Worm (Caenorhabditis elegans) whole organism, L3 larva: ENCODE data around the gene casy-1.
A peak's percentile ranks its signal among the peaks of the same experiment; 100 is the strongest.

ENCODE experiments used
- ZK546.5 ChIP-seq: sonication (generic microtip); optimal IDR thresholded peaks from 2 replicates; lab custom pipeline; 2017; ENCODE audit warnings: missing biosample characterization, missing genetic modification characterization
- ama-1 ChIP-seq: fragments of 150-350 bp; optimal IDR thresholded peaks from 2 replicates; lab custom pipeline; 2018
- ceh-16 ChIP-seq: sonication (generic microtip); optimal IDR thresholded peaks from 2 replicates; lab custom pipeline; 2017; ENCODE audit warnings: missing biosample characterization, missing genetic modification characterization
- ceh-28 ChIP-seq: fragments of 150-350 bp; optimal IDR thresholded peaks from 2 replicates; lab custom pipeline; 2014; ENCODE audit warnings: missing biosample characterization, missing genetic modification reagents, missing genetic modification characterization
- ceh-82 ChIP-seq: fragments of 150-350 bp; optimal IDR thresholded peaks from 2 replicates; lab custom pipeline; 2014; ENCODE audit warnings: missing biosample characterization, missing genetic modification characterization
- ceh-9 ChIP-seq: sonication (generic microtip); optimal IDR thresholded peaks from 2 replicates; lab custom pipeline; 2018; ENCODE audit warnings: missing biosample characterization, missing genetic modification characterization
- daf-12 ChIP-seq: fragments of 150-350 bp; optimal IDR thresholded peaks from 2 replicates; lab custom pipeline; 2014; ENCODE audit warnings: missing biosample characterization, missing genetic modification reagents, missing genetic modification characterization
- egl-5 ChIP-seq: fragments of 150-350 bp; optimal IDR thresholded peaks from 2 replicates; lab custom pipeline; 2017; ENCODE audit warnings: missing biosample characterization, missing genetic modification reagents, missing genetic modification characterization, inconsistent platforms
- elt-2 ChIP-seq: sonication (generic microtip); optimal IDR thresholded peaks from 2 replicates; lab custom pipeline; 2016; ENCODE audit warnings: missing genetic modification reagents, mild to moderate bottlenecking, missing genetic modification characterization, missing compliant biosample characterization
- elt-3 ChIP-seq, 3 experiments: fragments of 150-350 bp in 1 of 3; sonication (generic microtip) in 2 of 3; optimal IDR thresholded peaks; 2 replicates in 2 of 3; 4 replicates in 1 of 3; lab custom pipeline; 2014 to 2017; ENCODE audit warnings: missing biosample characterization in 3 of 3, missing genetic modification characterization in 3 of 3
- eor-1 ChIP-seq, 2 experiments: fragments of 150-350 bp; optimal IDR thresholded peaks; 2 replicates each; lab custom pipeline; 2014 to 2018; ENCODE audit warnings: missing biosample characterization in 2 of 2, missing genetic modification characterization in 2 of 2
- fkh-10 ChIP-seq: sonication (generic microtip); optimal IDR thresholded peaks from 2 replicates; lab custom pipeline; 2017; ENCODE audit warnings: missing biosample characterization, missing genetic modification reagents, missing genetic modification characterization
- fos-1 ChIP-seq: fragments of 150-350 bp; optimal IDR thresholded peaks from 2 replicates; lab custom pipeline; 2014; ENCODE audit warnings: missing biosample characterization, missing genetic modification characterization
- hmg-11 ChIP-seq: sonication (generic microtip); optimal IDR thresholded peaks from 2 replicates; lab custom pipeline; 2016; ENCODE audit warnings: missing genetic modification characterization, missing compliant biosample characterization
- jun-1 ChIP-seq: fragments of 150-350 bp; optimal IDR thresholded peaks from 2 replicates; lab custom pipeline; 2014; ENCODE audit warnings: missing biosample characterization, missing genetic modification reagents, missing genetic modification characterization
- lin-39 ChIP-seq: fragments of 150-350 bp; optimal IDR thresholded peaks from 2 replicates; lab custom pipeline; 2018; ENCODE audit warnings: missing biosample characterization, missing genetic modification reagents, missing genetic modification characterization
- lsy-12 ChIP-seq: sonication (generic microtip); optimal IDR thresholded peaks from 2 replicates; lab custom pipeline; 2016; ENCODE audit warnings: mild to moderate bottlenecking, missing genetic modification characterization, missing compliant biosample characterization
- mml-1 ChIP-seq: fragments of 150-350 bp; sonication (generic microtip); optimal IDR thresholded peaks from 3 replicates; lab custom pipeline; 2014; ENCODE audit warnings: missing biosample characterization, missing genetic modification characterization
- nfya-1 ChIP-seq: sonication (generic microtip); optimal IDR thresholded peaks from 2 replicates; lab custom pipeline; 2017; ENCODE audit warnings: missing genetic modification characterization, mild to moderate bottlenecking, missing compliant biosample characterization, antibody characterized with exemption, moderate library complexity; ENCODE audit not compliant: insufficient read depth
- nhr-11 ChIP-seq: fragments of 150-350 bp; optimal IDR thresholded peaks from 2 replicates; lab custom pipeline; 2014; ENCODE audit warnings: missing biosample characterization, missing genetic modification characterization
- nhr-12 ChIP-seq: fragments of 150-350 bp; optimal IDR thresholded peaks from 2 replicates; lab custom pipeline; 2014; ENCODE audit warnings: missing biosample characterization, missing genetic modification characterization
- nhr-23 ChIP-seq: fragments of 150-350 bp; optimal IDR thresholded peaks from 2 replicates; lab custom pipeline; 2014; ENCODE audit warnings: missing biosample characterization, missing genetic modification reagents, missing genetic modification characterization
- nhr-237 ChIP-seq: fragments of 150-350 bp; optimal IDR thresholded peaks from 2 replicates; lab custom pipeline; 2014; ENCODE audit warnings: missing biosample characterization, missing genetic modification characterization
- nhr-43 ChIP-seq: sonication (generic microtip); optimal IDR thresholded peaks from 2 replicates; lab custom pipeline; 2016; ENCODE audit warnings: mild to moderate bottlenecking, missing genetic modification characterization, missing compliant biosample characterization; ENCODE audit not compliant: poor library complexity, severe bottlenecking
- nhr-77 ChIP-seq: fragments of 150-350 bp; optimal IDR thresholded peaks from 2 replicates; lab custom pipeline; 2014; ENCODE audit warnings: missing biosample characterization, missing genetic modification characterization
- pha-4 ChIP-seq: fragments of 150-350 bp; optimal IDR thresholded peaks from 2 replicates; lab custom pipeline; 2014; ENCODE audit warnings: missing biosample characterization, missing genetic modification reagents, missing genetic modification characterization
- pqm-1 ChIP-seq: fragments of 150-350 bp; optimal IDR thresholded peaks from 2 replicates; lab custom pipeline; 2017; ENCODE audit warnings: missing biosample characterization, missing genetic modification characterization, inconsistent platforms
- sea-2 ChIP-seq: fragments of 150-350 bp; sonication (generic microtip); optimal IDR thresholded peaks from 4 replicates; lab custom pipeline; 2014; ENCODE audit warnings: missing biosample characterization, missing genetic modification reagents, missing genetic modification characterization
- skn-1 ChIP-seq: fragments of 150-350 bp; optimal IDR thresholded peaks from 2 replicates; lab custom pipeline; 2014; ENCODE audit warnings: missing biosample characterization, missing genetic modification characterization
- snpc-4 ChIP-seq: fragments of 150-350 bp; optimal IDR thresholded peaks from 2 replicates; lab custom pipeline; 2014; ENCODE audit warnings: missing biosample characterization, missing genetic modification characterization
- tbx-2 ChIP-seq: sonication (generic microtip); optimal IDR thresholded peaks from 2 replicates; lab custom pipeline; 2016; ENCODE audit warnings: mild to moderate bottlenecking, missing genetic modification characterization, missing compliant biosample characterization
- unc-39 ChIP-seq: sonication (generic microtip); optimal IDR thresholded peaks from 4 replicates; lab custom pipeline; 2017; ENCODE audit warnings: missing biosample characterization, missing genetic modification characterization
- unc-62 ChIP-seq: fragments of 150-350 bp; sonication (generic microtip); optimal IDR thresholded peaks from 4 replicates; lab custom pipeline; 2014; ENCODE audit warnings: missing biosample characterization, missing genetic modification reagents, missing genetic modification characterization
- zag-1 ChIP-seq: fragments of 150-350 bp; optimal IDR thresholded peaks from 2 replicates; lab custom pipeline; 2014; ENCODE audit warnings: missing biosample characterization, missing genetic modification characterization
- ztf-11 ChIP-seq: fragments of 150-350 bp; optimal IDR thresholded peaks from 2 replicates; lab custom pipeline; 2014; ENCODE audit warnings: missing biosample characterization, missing genetic modification characterization
- ztf-4 ChIP-seq: fragments of 150-350 bp; optimal IDR thresholded peaks from 2 replicates; lab custom pipeline; 2014; ENCODE audit warnings: missing biosample characterization, missing genetic modification characterization

casy-1 gene

ce11 chrII:5902139-5902538, 54.3 kb downstream of the casy-1 start:
- TF ChIP-seq ama-1 (lab: Kevin White, UChicago) (no peak), unc-62 (GFP tag; lab: Kevin White, UChicago) (no peak), mml-1 (tag; lab: Kevin White, UChicago) (no peak), nfya-1 (tag; lab: Kevin White, UChicago) (no peak), fkh-10 (GFP tag; lab: Kevin White, UChicago) (no peak), ceh-16 (tag; lab: Kevin White, UChicago) (no peak), jun-1 (no peak), nhr-237 (tag; lab: Kevin White, UChicago) (no peak), ZK546.5 (tag; lab: Kevin White, UChicago) (no peak), nhr-43 (no peak), elt-2 (tag; lab: Kevin White, UChicago) (no peak), daf-12 (tag; lab: Kevin White, UChicago) (no peak), snpc-4 (no peak), ztf-4 (tag; lab: Kevin White, UChicago) (no peak), ceh-9 (no peak), elt-3 (tag; optimal IDR thresholded peaks at IDR 0.05; lab: Kevin White, UChicago) (no peak), unc-39 (no peak)

ce11 chrII:5901407-5902026, 55.0 kb downstream of the casy-1 start:
- no peak for TF ChIP-seq sea-2 (GFP tag; lab: Kevin White, UChicago)
- peak; percentile 38 for TF ChIP-seq lsy-12 (tag; lab: Kevin White, UChicago)
- TF ChIP-seq nhr-12 (tag; lab: Kevin White, UChicago) = no peak
- TF ChIP-seq ceh-82 (tag; lab: Kevin White, UChicago) = peak; percentile 23
- TF ChIP-seq ama-1 (lab: Kevin White, UChicago) = peak; percentile 68
- peak; percentile 6 for TF ChIP-seq pqm-1 (tag; lab: Kevin White, UChicago)
- TF ChIP-seq zag-1 (tag; lab: Kevin White, UChicago) = no peak
- TF ChIP-seq pha-4 = peak; percentile 5
- peak; percentile 72 for TF ChIP-seq nhr-23
- TF ChIP-seq unc-62 (GFP tag; lab: Kevin White, UChicago) = peak; percentile 21
- peak; percentile 76 for TF ChIP-seq egl-5
- no peak for TF ChIP-seq skn-1
- no peak for TF ChIP-seq fos-1 (tag; lab: Kevin White, UChicago)
- no peak for TF ChIP-seq nhr-11 (tag; lab: Kevin White, UChicago)
- peak; percentile 62 for TF ChIP-seq tbx-2
- no peak for TF ChIP-seq ztf-11 (tag; lab: Kevin White, UChicago)
- peak; percentile 72 for TF ChIP-seq hmg-11 (tag; lab: Kevin White, UChicago)
- peak; percentile 35 for TF ChIP-seq nhr-43
- TF ChIP-seq jun-1 = no peak
- no peak for TF ChIP-seq ZK546.5 (tag; lab: Kevin White, UChicago)
- peak; percentile 75 for TF ChIP-seq nfya-1 (tag; lab: Kevin White, UChicago)
- no peak for TF ChIP-seq ceh-28 (tag; lab: Kevin White, UChicago)
- no peak for TF ChIP-seq ztf-4 (tag; lab: Kevin White, UChicago)
- TF ChIP-seq elt-2 (tag; lab: Kevin White, UChicago) = peak; percentile 28
- TF ChIP-seq lin-39 (tag; lab: Kevin White, UChicago) = peak; percentile 5
- TF ChIP-seq fkh-10 (GFP tag; lab: Kevin White, UChicago) = no peak
- no peak for TF ChIP-seq eor-1 (tag; optimal IDR thresholded peaks at IDR 0.05; lab: Kevin White, UChicago)
- TF ChIP-seq snpc-4 = peak; percentile 52
- no peak for TF ChIP-seq nhr-237 (tag; lab: Kevin White, UChicago)

- TF ChIP-seq elt-2 (tag; lab: Kevin White, UChicago) (peak; percentile 65), zag-1 (tag; lab: Kevin White, UChicago) (no peak), ZK546.5 (tag; lab: Kevin White, UChicago) (no peak), fos-1 (tag; lab: Kevin White, UChicago) (no peak), nhr-23 (no peak)
Observed at ce11 chrII:5899865-5900486, 56.5 kb downstream of the casy-1 start.

ce11 chrII:5899080-5899479, 57.4 kb downstream of the casy-1 start:
- peak; percentile 16 for TF ChIP-seq ama-1 (lab: Kevin White, UChicago)
- no peak for TF ChIP-seq nhr-77
- no peak for TF ChIP-seq elt-2 (tag; lab: Kevin White, UChicago)
- peak; percentile 89 for TF ChIP-seq nhr-23
- no peak for TF ChIP-seq pqm-1 (tag; lab: Kevin White, UChicago)
- no peak for TF ChIP-seq snpc-4
- TF ChIP-seq nhr-12 (tag; lab: Kevin White, UChicago) = no peak
- TF ChIP-seq ztf-4 (tag; lab: Kevin White, UChicago) = no peak
- TF ChIP-seq pha-4 = peak; percentile 83
- TF ChIP-seq egl-5 = no peak
- no peak for TF ChIP-seq ztf-11 (tag; lab: Kevin White, UChicago)
